Worm (Caenorhabditis elegans) whole organism, L1 larva: ENCODE measurements around the gene wago-4.

ENCODE experiments used
- F16B12.6 ChIP-seq: fragments of 150-350 bp; optimal IDR thresholded peaks from 2 replicates; lab custom pipeline; 2014; ENCODE audit warnings: missing biosample characterization, missing genetic modification characterization
- blmp-1 ChIP-seq: fragments of 150-350 bp; optimal IDR thresholded peaks from 2 replicates; lab custom pipeline; 2014; ENCODE audit warnings: missing biosample characterization, missing genetic modification characterization
- ceh-63 ChIP-seq: fragments of 200-800 bp; sonication (Bioruptor generic); optimal IDR thresholded peaks from 2 replicates; lab custom pipeline; 2018; ENCODE audit warnings: mild to moderate bottlenecking, missing genetic modification characterization, missing compliant biosample characterization
- ceh-82 ChIP-seq, 3 experiments: fragments of 150-350 bp in 1 of 3; sonication (generic microtip) in 2 of 3; optimal IDR thresholded peaks; 2 replicates each; lab custom pipeline; 2014 to 2017; ENCODE audit warnings: missing biosample characterization in 3 of 3, missing genetic modification characterization in 3 of 3
- ceh-88 ChIP-seq: fragments of 200-800 bp; sonication (Bioruptor generic); IDR thresholded peaks from 2 replicates; pipeline ENCODE4 v1.3.6; 2022; ENCODE audit warnings: missing genetic modification characterization, missing compliant biosample characterization
- ces-1 ChIP-seq: fragments of 150-350 bp; optimal IDR thresholded peaks from 2 replicates; lab custom pipeline; 2014; ENCODE audit warnings: missing biosample characterization, missing genetic modification reagents, missing genetic modification characterization
- efl-1 ChIP-seq, 4 experiments: fragments of 150-350 bp; optimal IDR thresholded peaks in 3 of 4; peaks in 1 of 4; 1 replicate in 1 of 4; 2 replicates in 3 of 4; lab custom pipeline; 2014; ENCODE audit warnings: missing biosample characterization in 2 of 4, missing genetic modification characterization in 2 of 4, missing genetic modification reagents in 2 of 4
- efl-3 ChIP-seq: fragments of 200-800 bp; sonication (Bioruptor generic); optimal IDR thresholded peaks from 2 replicates; lab custom pipeline; 2018; ENCODE audit warnings: mild to moderate bottlenecking, missing genetic modification characterization, missing compliant biosample characterization
- elt-2 ChIP-seq: sonication (generic microtip); optimal IDR thresholded peaks from 2 replicates; lab custom pipeline; 2016; ENCODE audit warnings: missing genetic modification characterization, mild to moderate bottlenecking, inconsistent platforms, missing compliant biosample characterization, missing genetic modification reagents
- elt-3 ChIP-seq, 6 experiments: fragments of 150-350 bp in 1 of 6; sonication (generic microtip); optimal IDR thresholded peaks; 2 replicates each; lab custom pipeline; 2017 to 2018; ENCODE audit warnings: missing biosample characterization in 6 of 6, missing genetic modification characterization in 6 of 6, inconsistent platforms in 1 of 6
- ets-5 ChIP-seq: fragments of 200-800 bp; sonication (Bioruptor generic); IDR thresholded peaks from 2 replicates; pipeline ENCODE4 v1.3.6; 2022; ENCODE audit warnings: missing genetic modification characterization, missing compliant biosample characterization
- grh-1 ChIP-seq: fragments of 200-800 bp; sonication (Bioruptor generic); IDR thresholded peaks from 2 replicates; pipeline ENCODE4 v1.3.6; 2022; ENCODE audit warnings: missing genetic modification reagents, missing genetic modification characterization, missing compliant biosample characterization
- hlh-4 ChIP-seq: sonication (generic microtip); optimal IDR thresholded peaks from 2 replicates; lab custom pipeline; 2016; ENCODE audit warnings: mild to moderate bottlenecking, missing genetic modification characterization, missing compliant biosample characterization
- hpl-2 ChIP-seq: fragments of 150-350 bp; optimal IDR thresholded peaks from 2 replicates; lab custom pipeline; 2014; ENCODE audit warnings: missing biosample characterization, missing genetic modification reagents, missing genetic modification characterization
- lin-39 ChIP-seq: fragments of 150-350 bp; optimal IDR thresholded peaks from 2 replicates; lab custom pipeline; 2014; ENCODE audit warnings: missing biosample characterization, missing genetic modification reagents, missing genetic modification characterization
- lir-3 ChIP-seq: sonication (generic microtip); optimal IDR thresholded peaks from 2 replicates; lab custom pipeline; 2016; ENCODE audit warnings: mild to moderate bottlenecking, missing genetic modification characterization, moderate library complexity, missing compliant biosample characterization; ENCODE audit not compliant: poor library complexity
- nhr-47 ChIP-seq: sonication (generic microtip); optimal IDR thresholded peaks from 2 replicates; lab custom pipeline; 2016; ENCODE audit warnings: mild to moderate bottlenecking, missing genetic modification characterization, moderate library complexity, missing compliant biosample characterization
- nhr-77 ChIP-seq: fragments of 150-350 bp; optimal IDR thresholded peaks from 2 replicates; lab custom pipeline; 2014; ENCODE audit warnings: missing biosample characterization, missing genetic modification characterization
- nhr-84 ChIP-seq: sonication (generic microtip); optimal IDR thresholded peaks from 2 replicates; lab custom pipeline; 2017; ENCODE audit warnings: missing biosample characterization, missing genetic modification characterization
- nhr-85 ChIP-seq: sonication (generic microtip); peaks from one replicate; lab custom pipeline; 2016; ENCODE audit warnings: missing genetic modification characterization, inconsistent platforms, missing compliant biosample characterization
- pag-3 ChIP-seq: sonication (generic microtip); optimal IDR thresholded peaks from 2 replicates; lab custom pipeline; 2017; ENCODE audit warnings: missing genetic modification characterization, mild to moderate bottlenecking, missing compliant biosample characterization, antibody characterized with exemption, borderline replicate concordance; ENCODE audit not compliant: insufficient read depth
- pax-3 ChIP-seq: fragments of 200-800 bp; sonication (Bioruptor generic); optimal IDR thresholded peaks from 2 replicates; lab custom pipeline; 2018; ENCODE audit warnings: mild to moderate bottlenecking, missing genetic modification characterization, moderate library complexity, missing compliant biosample characterization
- pqm-1 ChIP-seq: sonication (generic microtip); optimal IDR thresholded peaks from 3 replicates; lab custom pipeline; 2017; ENCODE audit warnings: missing biosample characterization, missing genetic modification characterization
- snpc-4 ChIP-seq: fragments of 150-350 bp; optimal IDR thresholded peaks from 2 replicates; lab custom pipeline; 2014; ENCODE audit warnings: missing biosample characterization, missing genetic modification characterization
- snu-23 ChIP-seq: sonication (generic microtip); optimal IDR thresholded peaks from 2 replicates; lab custom pipeline; 2016; ENCODE audit warnings: missing genetic modification characterization, missing compliant biosample characterization
- sox-4 ChIP-seq: sonication (generic microtip); optimal IDR thresholded peaks from 2 replicates; lab custom pipeline; 2016; ENCODE audit warnings: missing genetic modification characterization, missing compliant biosample characterization
- sptf-1 ChIP-seq: fragments of 150-350 bp; optimal IDR thresholded peaks from 2 replicates; lab custom pipeline; 2014; ENCODE audit warnings: missing biosample characterization, missing genetic modification characterization
- unc-86 ChIP-seq: sonication (generic microtip); optimal IDR thresholded peaks from 2 replicates; lab custom pipeline; 2016; ENCODE audit warnings: missing genetic modification characterization, missing compliant biosample characterization
- zag-1 ChIP-seq: fragments of 150-350 bp; optimal IDR thresholded peaks from 2 replicates; lab custom pipeline; 2014; ENCODE audit warnings: missing biosample characterization, missing genetic modification characterization
- ztf-4 ChIP-seq: fragments of 150-350 bp; optimal IDR thresholded peaks from 2 replicates; lab custom pipeline; 2014; ENCODE audit warnings: missing biosample characterization, missing genetic modification characterization

wago-4 gene

DNA sequence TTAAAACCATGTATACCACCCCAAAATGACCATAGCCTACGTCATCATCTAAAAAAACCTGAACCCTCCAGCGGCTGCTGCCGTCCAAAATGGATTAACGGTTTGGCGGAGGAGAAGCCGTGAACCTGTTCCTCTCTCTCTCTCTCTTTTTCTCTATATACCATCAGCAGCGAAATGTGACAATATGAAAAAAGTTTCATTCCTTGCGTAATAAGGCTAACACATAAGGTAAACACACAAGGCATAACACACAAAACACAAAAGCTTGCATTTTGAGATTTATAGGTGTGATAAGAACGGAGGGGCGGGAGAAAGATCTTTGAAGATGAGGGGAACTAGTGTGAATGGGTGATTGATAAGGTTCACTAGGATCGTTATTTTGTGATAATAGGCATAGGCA is 41.9 kb downstream of the wago-4 start:
- TF ChIP-seq nhr-85 (tag; lab: Kevin White, UChicago) (peak; percentile 25), nhr-77 (tag; lab: Kevin White, UChicago) (no peak), blmp-1 (tag; lab: Kevin White, UChicago) (peak; percentile 34)

DNA sequence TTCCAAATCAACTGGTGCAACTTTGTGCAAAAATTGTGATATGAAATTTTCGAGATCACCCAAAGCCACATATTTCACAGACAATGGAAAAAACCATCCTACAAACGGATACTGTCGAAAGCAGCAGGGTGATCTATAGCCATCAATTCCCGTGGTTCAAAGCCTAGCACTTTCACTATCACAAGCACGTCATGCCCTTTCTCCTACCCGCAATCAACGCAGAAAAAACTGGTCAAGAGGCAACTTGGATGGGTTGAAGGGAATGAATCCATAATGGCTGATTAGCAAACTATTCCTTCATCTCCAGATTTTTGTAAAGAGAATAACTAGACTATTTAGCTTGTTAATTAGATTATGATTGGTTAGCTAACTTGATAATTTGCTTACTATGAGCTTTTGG is 42.4 kb downstream of the wago-4 start:
- no peak for TF ChIP-seq pqm-1 (tag; lab: Kevin White, UChicago)
- no peak for TF ChIP-seq nhr-47
- no peak for TF ChIP-seq efl-1 (optimal IDR thresholded peaks at IDR 0.05; lab: Kevin White, UChicago)
- no peak for TF ChIP-seq efl-1 (GFP tag; optimal IDR thresholded peaks at IDR 0.05 in 1 of 2; lab: Kevin White, UChicago)
- no peak for TF ChIP-seq sptf-1 (tag; lab: Kevin White, UChicago)
- no peak for TF ChIP-seq unc-86
- TF ChIP-seq blmp-1 (tag; lab: Kevin White, UChicago): peak; percentile 91
- TF ChIP-seq pax-3 (tag; lab: Kevin White, UChicago): no peak

DNA sequence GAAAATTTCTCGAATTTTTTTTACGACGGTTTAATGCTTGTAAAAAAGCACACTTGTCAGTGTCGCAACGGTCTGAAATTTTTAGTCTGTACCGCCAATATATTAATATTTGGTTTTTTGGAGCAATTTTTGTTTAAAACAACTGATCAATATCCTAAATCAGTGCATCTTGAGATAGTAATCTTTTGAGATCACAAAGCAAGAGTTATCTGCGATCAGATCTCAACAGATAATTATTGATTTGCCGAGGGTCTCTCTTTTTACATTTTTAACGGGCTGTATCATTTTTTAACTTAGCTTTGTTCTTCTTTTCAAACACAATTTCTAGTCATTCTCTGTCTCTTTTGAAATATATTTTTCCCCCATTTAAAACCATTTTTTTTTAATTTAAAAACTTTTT is 45.8 kb downstream of the wago-4 start:
- TF ChIP-seq nhr-85 (tag; lab: Kevin White, UChicago): peak; percentile 69
- no peak for TF ChIP-seq ets-5 (GFP tag; lab: Robert Waterston, UW)

DNA sequence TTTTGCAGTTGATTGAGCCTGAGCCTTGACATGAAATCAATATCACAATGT is 46.0 kb downstream of the wago-4 start, which contains the start of gene ptr-18:
Gene ptr-18, plus strand, starts transcription at position 9 of the 51 bp plus-strand sequence.
- TF ChIP-seq lin-39 (tag; lab: Kevin White, UChicago): no peak

DNA sequence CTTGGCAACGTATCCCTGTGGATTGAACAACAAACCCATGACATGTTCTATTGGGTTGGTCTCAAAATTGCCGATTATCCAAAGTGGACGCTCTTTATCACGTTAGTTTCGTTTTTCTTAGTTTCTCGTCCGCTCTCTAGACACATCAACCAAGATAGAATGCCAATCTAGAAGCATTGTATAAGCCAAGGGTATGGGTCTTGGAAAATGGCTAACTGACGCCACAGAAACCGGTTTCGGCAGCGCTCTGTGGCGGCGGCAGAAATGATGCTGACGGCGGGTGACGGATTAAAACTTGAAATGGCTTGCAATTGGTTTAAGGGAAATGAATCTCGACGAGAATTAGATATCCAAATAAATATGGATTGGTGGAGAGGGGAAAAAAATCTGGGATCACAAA is 46.2 kb downstream of the wago-4 start:
- peak in 1 of 6 experiments; percentile 3 for TF ChIP-seq elt-3 (tag; optimal IDR thresholded peaks at IDR 0.05; lab: Kevin White, UChicago)
- TF ChIP-seq pag-3 (tag; lab: Kevin White, UChicago): no peak
- TF ChIP-seq hlh-4 (tag; lab: Kevin White, UChicago): no peak
- TF ChIP-seq grh-1 (GFP tag; lab: Robert Waterston, UW): peak; percentile 76
- TF ChIP-seq nhr-84: no peak
- no peak for TF ChIP-seq snu-23
- TF ChIP-seq blmp-1 (tag; lab: Kevin White, UChicago): peak; percentile 29
- no peak for TF ChIP-seq ztf-4 (tag; lab: Kevin White, UChicago)
- peak; percentile 48 for TF ChIP-seq nhr-85 (tag; lab: Kevin White, UChicago)

DNA sequence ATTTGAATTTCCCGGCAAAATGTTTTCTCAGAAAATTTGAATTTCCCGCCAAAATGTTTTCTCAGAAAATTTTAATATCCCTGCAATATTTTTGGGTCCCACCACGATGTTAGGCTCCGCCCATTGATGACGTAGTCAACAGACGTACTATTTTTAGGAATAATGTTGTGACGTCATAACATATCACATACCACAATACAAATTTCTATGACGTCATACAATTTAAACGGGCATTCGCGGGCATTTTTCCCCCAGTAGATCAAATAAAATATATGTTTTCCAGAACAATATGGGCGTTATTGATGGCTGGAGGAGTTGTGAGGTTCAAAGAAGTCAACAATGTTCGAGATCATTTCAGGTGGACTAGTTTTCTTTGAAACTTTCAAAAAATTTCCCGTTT is 46.9 kb downstream of the wago-4 start:
- TF ChIP-seq hlh-4 (tag; lab: Kevin White, UChicago) (no peak), ceh-82 (tag; optimal IDR thresholded peaks at IDR 0.05; lab: Kevin White, UChicago) (no peak), ceh-88 (GFP tag; lab: Robert Waterston, UW) (no peak), hpl-2 (GFP tag; lab: Kevin White, UChicago) (no peak), pag-3 (tag; lab: Kevin White, UChicago) (no peak)
- TF ChIP-seq, all 84 proteins: peak for 0

DNA sequence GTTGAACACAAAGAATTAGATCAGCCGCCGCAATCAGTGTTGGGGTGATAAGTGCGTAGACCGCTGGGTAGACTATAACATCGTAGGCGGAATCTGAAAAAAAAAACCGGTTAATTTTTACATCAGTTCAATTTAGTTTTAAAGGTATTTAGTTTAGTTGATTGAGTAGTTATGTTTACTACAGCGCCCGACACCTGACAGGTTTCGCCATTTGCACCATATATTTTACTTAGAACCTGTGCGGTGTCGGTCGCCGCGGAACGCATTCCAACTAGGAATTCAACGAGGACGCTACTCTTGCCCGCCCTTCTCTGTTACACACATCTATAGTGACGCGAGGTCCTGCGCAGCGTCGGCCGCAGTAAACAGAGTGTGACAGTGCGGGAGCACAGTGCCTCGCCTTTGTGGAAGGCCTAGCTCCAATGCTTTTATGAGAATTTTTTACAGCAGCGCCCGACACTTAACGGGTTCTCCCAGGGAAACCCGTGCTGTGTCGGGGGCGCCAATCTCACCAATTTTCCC is 49.2 kb downstream of the wago-4 start:
- TF ChIP-seq hpl-2 (GFP tag; lab: Kevin White, UChicago) (no peak), elt-2 (tag; lab: Kevin White, UChicago) (no peak), lir-3 (no peak), zag-1 (tag; lab: Kevin White, UChicago) (no peak), ceh-63 (GFP tag; lab: Kevin White, UChicago) (no peak), ces-1 (no peak), sptf-1 (tag; lab: Kevin White, UChicago) (no peak), pag-3 (tag; lab: Kevin White, UChicago) (no peak), F16B12.6 (tag; lab: Kevin White, UChicago) (no peak), sox-4 (tag; lab: Kevin White, UChicago) (no peak), efl-3 (GFP tag; lab: Kevin White, UChicago) (no peak), snpc-4 (tag; lab: Kevin White, UChicago) (no peak)
